Fruit fly (Drosophila melanogaster): ENCODE results near the gene Saf-B.

- no peak for TF ChIP-seq psq (optimal IDR thresholded peaks at IDR 0.05)
- no peak for TF ChIP-seq EcR (GFP tag; optimal IDR thresholded peaks at IDR 0.05)
- TF ChIP-seq pan (optimal IDR thresholded peaks at IDR 0.05), result no peak
- no peak for TF ChIP-seq CG8478 (optimal IDR thresholded peaks at IDR 0.05)
- no peak for TF ChIP-seq usp (GFP tag; optimal IDR thresholded peaks at IDR 0.05)
- no peak for TF ChIP-seq Dll (optimal IDR thresholded peaks at IDR 0.05)
These were observed 8.3 kb downstream of the Saf-B start, which contains the start of gene niki for dm6 chr3R:24825548-24825947.

Data from whole organism.